Fruit fly (Drosophila melanogaster): Measurements from ENCODE around the gene CG31626.

CG31626 gene

dm6 chr2L:21218912-21219246 is 17.7 kb downstream of the CG31626 start (continued):
- TF ChIP-seq CG8924 (tag; optimal IDR thresholded peaks at IDR 0.05), result no peak
- TF ChIP-seq CG18011 (GFP tag; optimal IDR thresholded peaks at IDR 0.05), result no peak
- TF ChIP-seq CG8478 (optimal IDR thresholded peaks at IDR 0.05), result no peak
- no peak for TF ChIP-seq ac (GFP tag; optimal IDR thresholded peaks at IDR 0.05)
- TF ChIP-seq hbn (GFP tag; IDR thresholded peaks at IDR 0.05; ENCODE audit: partially characterized antibody), result no peak
- no peak for TF ChIP-seq Jarid2 (GFP tag; optimal IDR thresholded peaks at IDR 0.05)
- no peak for TF ChIP-seq Bdp1 (GFP tag; optimal IDR thresholded peaks at IDR 0.05)
- TF ChIP-seq CG6813 (GFP tag; optimal IDR thresholded peaks at IDR 0.05), result no peak
- no peak for TF ChIP-seq CG31388 (GFP tag; optimal IDR thresholded peaks at IDR 0.05)
- TF ChIP-seq CG13775 (GFP tag; optimal IDR thresholded peaks at IDR 0.05), result no peak
- no peak for TF ChIP-seq tx (GFP tag; optimal IDR thresholded peaks at IDR 0.05)
- TF ChIP-seq mam (GFP tag; optimal IDR thresholded peaks at IDR 0.05), result no peak
- no peak for TF ChIP-seq CG7928 (GFP tag; optimal IDR thresholded peaks at IDR 0.05)
- no peak for TF ChIP-seq CG2875 (GFP tag; optimal IDR thresholded peaks at IDR 0.05)
- no peak for TF ChIP-seq CG4404 (GFP tag; IDR thresholded peaks at IDR 0.05)
- no peak for TF ChIP-seq CG12155 (GFP tag; optimal IDR thresholded peaks at IDR 0.05)
- no peak for TF ChIP-seq crc (GFP tag; optimal IDR thresholded peaks at IDR 0.05)
- TF ChIP-seq CG17612 (GFP tag; IDR thresholded peaks at IDR 0.05), result no peak
- no peak for TF ChIP-seq CG3847 (GFP tag; IDR thresholded peaks at IDR 0.05)
- TF ChIP-seq CG4707 (GFP tag; optimal IDR thresholded peaks at IDR 0.05), result no peak
- peak; percentile 18 for TF ChIP-seq Asciz (GFP tag; optimal IDR thresholded peaks at IDR 0.05)
- no peak for TF ChIP-seq Mad (GFP tag; optimal IDR thresholded peaks at IDR 0.05)
- no peak for TF ChIP-seq Rfx (GFP tag; IDR thresholded peaks at IDR 0.05)
- TF ChIP-seq ATbp (GFP tag; optimal IDR thresholded peaks at IDR 0.05), result peak; percentile 27
- no peak for TF ChIP-seq twi (tag; optimal IDR thresholded peaks at IDR 0.05)
- no peak for TF ChIP-seq CG7372 (GFP tag; IDR thresholded peaks at IDR 0.05)
- TF ChIP-seq CG4617 (GFP tag; optimal IDR thresholded peaks at IDR 0.05; ENCODE audit: borderline replicate concordance), result no peak
- no peak for TF ChIP-seq esg (GFP tag; conservative IDR thresholded peaks at IDR 0.05)
- TF ChIP-seq pum (GFP tag; optimal IDR thresholded peaks at IDR 0.05), result no peak
- no peak for TF ChIP-seq slbo (GFP tag; IDR thresholded peaks at IDR 0.05)
- no peak for TF ChIP-seq Elba2 (GFP tag; optimal IDR thresholded peaks at IDR 0.05)
- no peak for TF ChIP-seq stwl (tag; optimal IDR thresholded peaks at IDR 0.05)
- no peak for TF ChIP-seq E2f2 (GFP tag; IDR thresholded peaks at IDR 0.05)
- no peak for TF ChIP-seq CG6272 (GFP tag; IDR thresholded peaks at IDR 0.05)
- TF ChIP-seq CG17359 (tag; optimal IDR thresholded peaks at IDR 0.05), result no peak
- peak; percentile 9 for TF ChIP-seq dmrt11E (tag; optimal IDR thresholded peaks at IDR 0.05)
- TF ChIP-seq prd (optimal IDR thresholded peaks at IDR 0.05), result no peak
- TF ChIP-seq prd (GFP tag; IDR thresholded peaks at IDR 0.05), result no peak
- peak; percentile 4 for TF ChIP-seq CG12769 (tag; optimal IDR thresholded peaks at IDR 0.05)
- TF ChIP-seq corto (GFP tag; optimal IDR thresholded peaks at IDR 0.05), result no peak
- peak; percentile 7 for TF ChIP-seq CG15011 (GFP tag; optimal IDR thresholded peaks at IDR 0.05)
- TF ChIP-seq CG11723 (GFP tag; optimal IDR thresholded peaks at IDR 0.05), result no peak
- TF ChIP-seq CG13296 (GFP tag; optimal IDR thresholded peaks at IDR 0.05), result peak; percentile 64
- TF ChIP-seq CG14014 (GFP tag; IDR thresholded peaks at IDR 0.05), result no peak
- no peak for TF ChIP-seq GATAe (GFP tag; conservative IDR thresholded peaks at IDR 0.05)
- TF ChIP-seq da (GFP tag; optimal IDR thresholded peaks at IDR 0.05), result no peak
- peak; percentile 3 for TF ChIP-seq Fer1 (GFP tag; optimal IDR thresholded peaks at IDR 0.05)
- 0 out of 2 replicates have a peak, but pooled peaks have one; percentile 1 for TF ChIP-seq CG9932 (GFP tag; IDR thresholded peaks at IDR 0.05)
- no peak for TF ChIP-seq ase (GFP tag; IDR thresholded peaks at IDR 0.05)
- TF ChIP-seq CG17328 (GFP tag; IDR thresholded peaks at IDR 0.05), result no peak; the same call in 1 of the 2 replicates
- no peak for TF ChIP-seq en (GFP tag; optimal IDR thresholded peaks at IDR 0.05)
- no peak for TF ChIP-seq zfh1 (GFP tag; IDR thresholded peaks at IDR 0.05)
- no peak for TF ChIP-seq unpg (GFP tag; optimal IDR thresholded peaks at IDR 0.05)

Data from whole organism, embryonic.